Worm (Caenorhabditis elegans) whole organism, dauer: ENCODE data around the gene T13C5.3.

Source experiments
- unc-62 ChIP-seq: sonication (generic microtip); optimal IDR thresholded peaks from 2 replicates; lab custom pipeline; 2017; ENCODE audit warnings: missing biosample characterization, missing genetic modification reagents, missing genetic modification characterization

T13C5.3 gene

DNA sequence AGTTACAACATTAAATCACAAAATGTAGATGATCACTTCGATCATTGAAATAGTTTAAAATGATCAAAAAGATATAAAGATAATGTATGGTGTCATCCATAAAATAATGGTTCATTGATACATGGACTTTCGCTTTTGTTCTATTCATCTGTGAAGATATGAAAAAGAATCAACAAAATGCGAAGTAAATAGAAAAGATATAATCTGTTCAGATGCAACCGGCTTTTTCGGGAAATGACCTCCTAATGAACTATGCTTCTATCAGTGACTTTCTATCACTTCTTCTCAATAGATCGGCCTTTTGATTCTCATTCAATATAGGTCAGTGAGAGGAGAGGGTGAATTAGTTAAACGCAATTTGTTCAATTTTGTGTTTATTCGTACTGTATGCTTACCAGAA lies 673 bp downstream of the T13C5.3 start:
- TF ChIP-seq unc-62 (GFP tag; lab: Kevin White, UChicago) = no peak

DNA sequence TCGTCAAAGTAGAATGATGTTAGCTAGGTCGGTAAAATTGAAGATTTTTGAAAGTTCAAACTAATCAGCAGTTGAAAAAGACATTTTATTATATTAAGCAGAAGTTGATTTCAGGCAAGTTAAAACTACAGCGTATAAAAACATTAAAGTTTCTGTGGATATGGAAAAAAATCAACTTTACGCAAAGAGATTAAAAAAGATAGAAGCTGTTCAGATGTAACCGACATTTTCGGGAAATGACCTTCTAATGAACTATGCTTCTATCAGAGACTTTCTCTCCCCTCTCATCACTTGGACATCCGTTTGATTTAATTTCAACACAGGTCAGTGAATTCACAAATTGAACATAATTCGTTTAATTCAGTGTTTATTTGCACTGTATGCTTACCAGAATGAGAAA lies 2.0 kb downstream of the T13C5.3 start, which contains the start of gene T13C5.7:
Gene T13C5.7 (plus strand): TSS at position 301 of the 400 bp plus-strand sequence.
- no peak for TF ChIP-seq unc-62 (GFP tag; lab: Kevin White, UChicago)

DNA sequence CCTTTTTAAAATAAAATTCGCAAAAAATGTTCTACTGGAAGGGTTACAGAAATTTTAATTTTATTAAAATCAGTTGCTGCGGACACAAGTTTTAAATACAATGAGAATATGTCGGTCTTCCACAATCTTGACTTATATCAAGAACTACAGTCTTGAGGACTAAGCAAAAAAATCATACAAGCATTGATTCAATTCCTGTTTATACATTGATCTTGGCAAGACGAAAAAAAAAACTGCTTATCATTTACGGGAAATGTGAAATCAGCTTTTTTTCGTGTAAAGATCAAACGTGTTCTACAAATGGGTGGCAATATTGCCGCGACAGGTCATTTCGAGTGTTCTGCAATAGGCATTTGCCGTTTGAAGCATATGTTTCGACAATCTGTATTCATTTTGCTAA lies 6.4 kb downstream of the T13C5.3 start, which contains the start of gene T13C5.2:
Gene T13C5.2 (plus strand): TSS at position 301 of the 400 bp plus-strand sequence.
- no peak for TF ChIP-seq unc-62 (GFP tag; lab: Kevin White, UChicago)

DNA sequence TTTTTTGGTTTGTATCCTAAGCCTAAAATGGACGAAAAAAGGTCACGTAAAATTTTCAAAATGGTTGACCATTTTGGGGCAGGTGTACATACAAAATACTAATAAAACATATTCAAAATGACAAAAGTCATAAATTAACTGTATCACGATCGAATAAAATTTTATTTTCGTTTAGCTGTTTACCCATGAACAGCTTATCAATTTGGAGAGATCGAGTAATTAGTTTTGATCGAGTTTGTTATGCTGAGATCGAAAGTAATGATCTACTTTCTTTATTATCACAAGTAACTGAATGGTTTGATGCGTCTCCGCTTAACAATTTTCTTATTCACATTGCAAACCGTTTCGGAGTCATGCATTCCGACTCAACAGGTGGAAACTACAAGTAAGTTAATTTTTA lies 9.5 kb downstream of the T13C5.3 start, which contains the start of gene T13C5.10:
Gene T13C5.10 (plus strand): TSS at position 301 of the 400 bp plus-strand sequence.
- TF ChIP-seq unc-62 (GFP tag; lab: Kevin White, UChicago) = no peak

ce11 chrX:6189955-6190354 lies 11.6 kb downstream of the T13C5.3 start, which contains the start of gene T13C5.9:
TSS of gene T13C5.9 (plus strand) at chrX:6190255.
- no peak for TF ChIP-seq unc-62 (GFP tag; lab: Kevin White, UChicago)

- TF ChIP-seq unc-62 (GFP tag; lab: Kevin White, UChicago) = no peak
Measured at ce11 chrX:6194191-6194724, 15.9 kb downstream of the T13C5.3 start, which contains the start of gene ceh-54. TSS of gene ceh-54 (minus strand) at chrX:6194241.

DNA sequence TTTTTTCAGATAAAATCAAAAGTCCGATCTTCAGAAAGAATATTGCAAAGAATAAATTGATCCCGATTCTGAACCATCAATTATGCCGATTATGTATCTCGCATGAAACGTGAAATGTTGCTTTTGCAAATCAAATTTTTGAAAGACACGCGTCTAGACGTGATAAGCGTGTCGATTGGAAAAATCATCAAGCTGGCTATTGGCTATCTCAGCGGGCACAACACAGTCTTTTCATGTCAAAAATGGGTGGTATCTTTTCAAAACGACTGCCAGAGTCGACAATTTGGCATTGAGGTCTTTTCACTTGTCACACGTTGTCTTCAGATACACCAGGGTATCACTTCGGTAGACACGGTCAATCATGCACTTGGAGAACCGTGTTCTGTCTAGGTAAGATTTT lies 18.3 kb downstream of the T13C5.3 start, which contains the start of gene daf-9:
Gene daf-9 (plus strand): TSS at position 301 of the 400 bp plus-strand sequence.
- TF ChIP-seq unc-62 (GFP tag; lab: Kevin White, UChicago) = no peak

DNA sequence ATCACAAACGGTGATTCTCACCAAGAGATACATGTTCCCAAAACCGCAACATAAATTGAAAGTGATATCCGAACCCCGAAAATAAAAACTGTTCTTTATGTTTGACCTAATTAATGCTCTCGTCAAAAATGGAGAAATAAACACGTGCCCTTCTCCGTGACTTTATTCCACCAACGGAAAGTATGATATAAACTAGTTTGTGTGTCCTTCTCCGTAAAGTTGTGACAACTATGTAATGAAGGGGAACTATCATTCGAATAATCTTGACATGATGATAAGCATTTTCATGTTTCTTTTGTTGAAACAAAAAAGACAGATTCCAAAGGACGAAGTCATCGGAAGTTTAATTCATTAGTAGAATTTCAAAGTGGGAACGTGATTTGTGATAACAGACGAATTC lies 23.2 kb downstream of the T13C5.3 start:
- no peak for TF ChIP-seq unc-62 (GFP tag; lab: Kevin White, UChicago)

- TF ChIP-seq unc-62 (GFP tag; lab: Kevin White, UChicago) = no peak
Measured at ce11 chrX:6202809-6203208, 24.5 kb downstream of the T13C5.3 start.

DNA sequence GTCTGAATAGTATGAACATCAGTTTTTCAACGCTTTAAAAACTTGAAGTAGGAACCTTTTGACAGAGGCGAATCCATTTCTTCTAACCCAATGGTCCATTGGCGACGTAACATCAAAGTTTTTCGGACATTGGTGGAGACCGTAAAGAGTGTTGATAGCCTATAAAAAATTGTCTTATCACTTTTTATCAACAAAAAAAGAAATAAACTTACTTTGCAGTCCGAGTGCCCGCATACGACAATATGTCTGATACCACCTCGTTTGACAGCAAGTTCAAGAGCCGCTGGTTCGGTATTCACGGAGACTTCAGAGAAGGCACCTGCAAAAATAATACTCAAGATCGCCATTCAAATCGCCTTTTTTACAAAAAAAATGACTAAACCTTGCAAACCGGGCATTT lies 25.0 kb downstream of the T13C5.3 start:
- TF ChIP-seq unc-62 (GFP tag; lab: Kevin White, UChicago) = no peak

DNA sequence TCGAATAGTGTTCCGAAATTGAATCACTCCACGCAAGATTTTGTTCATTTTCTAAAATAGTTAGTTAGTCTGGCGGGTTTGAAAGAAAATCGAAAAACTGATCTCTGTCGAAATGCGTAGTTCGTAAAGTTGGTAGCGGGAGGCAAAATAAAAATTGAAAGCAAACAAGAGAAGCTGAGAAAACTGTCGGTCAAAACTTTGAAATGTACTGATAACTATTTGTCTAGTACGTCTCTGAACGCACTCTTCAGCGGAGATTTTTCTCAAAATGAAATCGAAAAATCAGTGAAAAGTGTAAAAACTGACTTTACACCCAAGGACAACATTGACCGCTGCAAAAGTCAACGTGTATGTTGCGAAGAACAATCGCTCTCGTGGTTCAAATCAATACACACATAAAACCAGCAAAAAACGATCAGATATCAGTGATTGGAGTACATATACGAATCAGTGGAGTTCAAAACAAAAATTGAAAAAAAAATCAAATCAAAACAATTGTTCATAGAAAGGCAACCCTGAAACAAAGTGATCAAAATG lies 26.4 kb downstream of the T13C5.3 start, which contains the start of gene bca-1:
Gene bca-1 (minus strand): TSS at position 51 of the 537 bp plus-strand sequence.
- no peak for TF ChIP-seq unc-62 (GFP tag; lab: Kevin White, UChicago)

- TF ChIP-seq unc-62 (GFP tag; lab: Kevin White, UChicago) = no peak
Measured at ce11 chrX:6205325-6205724, 27.0 kb downstream of the T13C5.3 start.

DNA sequence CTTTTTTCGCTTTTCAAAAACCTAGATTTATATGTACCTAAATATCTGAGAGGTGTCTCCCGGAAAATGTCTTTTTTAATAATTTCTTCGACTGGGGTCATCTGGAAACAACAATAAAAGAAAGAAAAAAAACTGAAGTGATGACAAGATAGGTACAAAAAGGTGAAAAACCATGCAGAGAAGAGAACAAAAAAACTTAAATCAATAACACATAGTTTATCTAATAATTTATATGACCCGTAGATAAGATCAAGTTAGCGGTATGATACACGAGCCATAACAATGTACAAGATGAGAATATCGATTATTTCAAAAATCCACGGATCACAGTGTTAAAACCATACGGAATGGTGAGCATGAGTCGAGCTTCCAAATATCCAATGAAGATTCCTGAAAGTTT lies 28.0 kb downstream of the T13C5.3 start, which contains the start of gene mtp-18:
Gene mtp-18 (minus strand): TSS at position 101 of the 400 bp plus-strand sequence.
- no peak for TF ChIP-seq unc-62 (GFP tag; lab: Kevin White, UChicago)

ce11 chrX:6207687-6208088 lies 29.4 kb downstream of the T13C5.3 start, which contains the start of gene T13C5.6:
TSS of gene T13C5.6 (minus strand) at chrX:6207687.
- no peak for TF ChIP-seq unc-62 (GFP tag; lab: Kevin White, UChicago)

DNA sequence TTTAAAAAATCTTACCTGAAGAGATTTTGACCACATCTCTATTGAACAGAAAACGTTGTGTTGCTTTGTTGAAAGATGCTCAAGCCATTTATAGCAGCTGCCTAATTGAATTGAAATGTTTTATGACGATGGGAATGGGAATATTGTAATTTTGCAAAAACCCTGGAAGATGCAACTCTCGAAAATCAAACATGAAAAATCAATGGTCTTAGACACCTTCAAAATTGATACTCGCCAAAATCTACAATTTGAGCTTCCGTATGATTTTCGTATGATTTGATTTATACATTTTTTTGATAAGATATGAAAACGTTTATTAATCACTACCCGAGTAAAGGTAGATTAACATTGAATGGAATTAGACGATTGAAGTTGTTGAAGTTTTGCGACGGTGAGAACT lies 30.1 kb downstream of the T13C5.3 start, which contains the start of gene C14F11.7:
Gene C14F11.7 (minus strand): TSS at position 101 of the 400 bp plus-strand sequence.
- TF ChIP-seq unc-62 (GFP tag; lab: Kevin White, UChicago) = no peak

ce11 chrX:6211322-6211820 lies 33.1 kb downstream of the T13C5.3 start:
- TF ChIP-seq unc-62 (GFP tag; lab: Kevin White, UChicago) = no peak
